Fruit fly (Drosophila melanogaster): ENCODE measurements around the gene CG34109.
A peak's percentile ranks its signal among the peaks of the same experiment; 100 is the strongest.

- TF ChIP-seq Dbx (GFP tag; IDR thresholded peaks at IDR 0.05) (no peak), Usf (GFP tag; optimal IDR thresholded peaks at IDR 0.05) (no peak), emc (GFP tag; optimal IDR thresholded peaks at IDR 0.05) (peak; percentile 6), CG16815 (GFP tag; optimal IDR thresholded peaks at IDR 0.05) (no peak), wek (GFP tag; optimal IDR thresholded peaks at IDR 0.05) (no peak), Rfx (GFP tag; IDR thresholded peaks at IDR 0.05) (peak; percentile 39; the same call in 1 of the 2 replicates), trem (tag; optimal IDR thresholded peaks at IDR 0.05) (no peak)
Measured at dm6 chr2L:10061276-10061675, 32.6 kb upstream of the CG34109 start.
